Worm (Caenorhabditis elegans): ENCODE results near the gene C13A2.12.

DNA sequence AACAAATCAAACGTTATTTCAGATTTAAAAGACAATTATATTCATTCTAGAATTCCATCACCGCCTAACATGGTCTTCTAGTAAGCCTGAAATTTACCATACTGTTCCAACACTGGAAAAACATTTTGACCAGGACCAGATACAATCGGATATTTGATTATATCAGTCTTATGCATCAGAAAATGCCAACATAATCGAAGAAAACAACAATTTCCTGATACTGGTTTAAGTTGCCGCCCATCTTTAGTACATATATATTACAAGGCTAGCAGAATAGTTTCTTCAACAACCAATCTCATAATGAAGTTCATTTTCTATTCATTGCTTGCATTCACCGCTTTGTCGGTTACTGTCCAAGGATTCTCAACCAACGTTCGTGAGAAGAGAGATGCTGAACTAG, at the start of gene C13A2.12:
- no peak for TF ChIP-seq dpl-1 (GFP tag; optimal IDR thresholded peaks at IDR 0.05)
- no peak for TF ChIP-seq lin-13 (GFP tag; optimal IDR thresholded peaks at IDR 0.05)
- no peak for TF ChIP-seq elt-3 (tag; optimal IDR thresholded peaks at IDR 0.05)
- no peak for TF ChIP-seq pqm-1 (tag; optimal IDR thresholded peaks at IDR 0.05)
- no peak for TF ChIP-seq alr-1 (tag; optimal IDR thresholded peaks at IDR 0.05; ENCODE audit: borderline replicate concordance)
- TF ChIP-seq lsy-2 (tag; optimal IDR thresholded peaks at IDR 0.05), result no peak
- TF ChIP-seq snpc-4 (tag; optimal IDR thresholded peaks at IDR 0.05), result no peak
- no peak for TF ChIP-seq nhr-11 (tag; optimal IDR thresholded peaks at IDR 0.05)

Measured in whole organism, L1 larva.